Worm (Caenorhabditis elegans) whole organism, L1 larva: ENCODE results near the gene C49C3.21.

Source experiments
- elt-2 ChIP-seq: sonication (generic microtip); optimal IDR thresholded peaks from 2 replicates; lab custom pipeline; 2016; ENCODE audit warnings: missing genetic modification characterization, mild to moderate bottlenecking, inconsistent platforms, missing compliant biosample characterization, missing genetic modification reagents
- fkh-4 ChIP-seq: sonication (generic microtip); optimal IDR thresholded peaks from 2 replicates; lab custom pipeline; 2016; ENCODE audit warnings: missing compliant biosample characterization, missing genetic modification characterization, borderline replicate concordance
- nhr-71 ChIP-seq: sonication (generic microtip); optimal IDR thresholded peaks from 2 replicates; lab custom pipeline; 2016; ENCODE audit warnings: mild to moderate bottlenecking, missing genetic modification characterization, moderate library complexity, missing compliant biosample characterization
- sup-37 ChIP-seq: fragments of 200-800 bp; sonication (Bioruptor generic); optimal IDR thresholded peaks from 2 replicates; lab custom pipeline; 2018; ENCODE audit warnings: mild to moderate bottlenecking, missing genetic modification characterization, missing compliant biosample characterization
- ztf-11 ChIP-seq, 2 experiments: sonication (generic microtip); optimal IDR thresholded peaks; 2 replicates each; lab custom pipeline; 2016 to 2017; ENCODE audit warnings: missing genetic modification characterization in 2 of 2, missing biosample characterization in 1 of 2, missing compliant biosample characterization in 1 of 2

C49C3.21 gene

ce11 chrIV:17387442-17387967, 44.7 kb downstream of the C49C3.21 start, which contains the start of gene T02D1.8:
Gene T02D1.8 (minus strand): TSS chrIV:17387492.
- no peak for TF ChIP-seq ztf-11 (tag; optimal IDR thresholded peaks at IDR 0.05; lab: Kevin White, UChicago)
- TF ChIP-seq nhr-71 (tag; lab: Kevin White, UChicago) = peak; percentile 22
- peak; percentile 55 for TF ChIP-seq elt-2 (tag; lab: Kevin White, UChicago)
- no peak for TF ChIP-seq sup-37 (GFP tag; lab: Kevin White, UChicago)
- TF ChIP-seq fkh-4 = no peak
